Fruit fly (Drosophila melanogaster): ENCODE measurements around the gene CG16986.
A peak's percentile ranks its signal among the peaks of the same experiment; 100 is the strongest.

The CG16986 gene

DNA sequence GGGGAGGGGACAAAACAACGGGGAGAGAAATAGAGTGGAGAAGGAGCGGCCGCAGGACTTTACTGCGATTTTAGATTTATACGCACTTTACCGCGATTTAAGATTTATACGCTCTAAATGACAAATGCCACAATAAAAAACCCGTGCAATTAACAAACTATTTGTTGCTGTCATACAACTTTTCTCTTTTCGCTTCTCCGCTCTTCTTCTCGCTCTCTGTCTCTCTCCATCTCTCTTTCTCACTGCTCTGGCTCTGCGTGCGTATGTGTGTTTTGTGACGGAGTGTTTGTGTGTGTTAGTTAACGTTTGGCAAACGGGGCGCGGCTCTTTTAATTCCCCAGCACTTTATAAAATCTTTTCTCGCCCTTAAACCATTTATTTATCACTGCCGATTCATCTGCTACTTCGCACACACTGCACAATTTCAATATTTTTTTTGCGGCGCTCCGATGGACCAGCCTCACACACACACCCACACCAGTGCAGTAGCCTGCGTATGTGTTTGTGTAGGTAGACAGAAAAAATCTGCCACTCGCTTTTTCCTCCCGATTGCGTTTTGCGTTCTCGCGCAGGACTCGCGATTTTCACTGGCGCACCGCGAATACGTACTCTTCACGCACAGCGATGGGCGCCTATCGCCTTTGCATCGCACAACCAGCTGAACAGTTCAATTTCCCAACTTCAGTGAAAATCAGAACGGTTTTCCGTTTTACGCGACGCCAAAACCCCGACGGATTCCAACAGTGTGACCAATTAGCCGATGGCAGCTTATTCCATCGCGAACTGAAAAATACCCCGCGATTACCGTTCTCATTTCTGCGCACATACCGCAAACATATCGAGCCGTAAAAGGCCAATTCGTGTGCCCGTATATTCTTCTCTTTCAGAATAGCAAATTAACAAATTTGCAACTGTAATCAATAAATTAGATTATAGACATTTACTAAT lies 14.1 kb upstream of the CG16986 start, which contains the start of gene msn (continued):
- TF ChIP-seq row (GFP tag; IDR thresholded peaks at IDR 0.05) (peak; percentile 78), CG14710 (tag; optimal IDR thresholded peaks at IDR 0.05) (no peak), sd (tag; optimal IDR thresholded peaks at IDR 0.05) (peak; percentile 64), CG10147 (GFP tag; optimal IDR thresholded peaks at IDR 0.05) (no peak), CG11696 (GFP tag; IDR thresholded peaks at IDR 0.05) (no peak), CG1603 (tag; optimal IDR thresholded peaks at IDR 0.05) (peak; percentile 68), HmgD (GFP tag; optimal IDR thresholded peaks at IDR 0.05) (peak; percentile 55), CG17186 (GFP tag; optimal IDR thresholded peaks at IDR 0.05) (peak; percentile 40), E2f1 (GFP tag; IDR thresholded peaks at IDR 0.05) (no peak), chinmo (GFP tag; IDR thresholded peaks at IDR 0.05; ENCODE audit: partially characterized antibody) (0 out of 4 replicates have a peak, but pooled peaks have one; percentile 52), CG13775 (GFP tag; optimal IDR thresholded peaks at IDR 0.05) (no peak), CG9797 (GFP tag; optimal IDR thresholded peaks at IDR 0.05) (peak; percentile 91), CG14014 (GFP tag; IDR thresholded peaks at IDR 0.05) (peak; percentile 40; the same call in 1 of the 2 replicates), CG13624 (GFP tag; optimal IDR thresholded peaks at IDR 0.05) (no peak), CG2116 (GFP tag; optimal IDR thresholded peaks at IDR 0.05) (peak; percentile 55), Deaf1 (tag; optimal IDR thresholded peaks at IDR 0.05) (peak; percentile 57), ems (GFP tag; optimal IDR thresholded peaks at IDR 0.05) (peak; percentile 33), gcm2 (GFP tag; optimal IDR thresholded peaks at IDR 0.05) (no peak), C15 (GFP tag; IDR thresholded peaks at IDR 0.05) (no peak), CG17568 (GFP tag; optimal IDR thresholded peaks at IDR 0.05) (no peak), CG11093 (GFP tag; IDR thresholded peaks at IDR 0.05) (no peak), CG3838 (GFP tag; optimal IDR thresholded peaks at IDR 0.05) (no peak), CG4424 (GFP tag; optimal IDR thresholded peaks at IDR 0.05) (no peak), nerfin-2 (GFP tag; IDR thresholded peaks at IDR 0.05; ENCODE audit: partially characterized antibody) (no peak), odd (GFP tag; optimal IDR thresholded peaks at IDR 0.05) (peak; percentile 60), CG10565 (GFP tag; optimal IDR thresholded peaks at IDR 0.05) (no peak), chn (GFP tag; optimal IDR thresholded peaks at IDR 0.05) (no peak), Usf (GFP tag; optimal IDR thresholded peaks at IDR 0.05) (no peak), bbx (GFP tag; IDR thresholded peaks at IDR 0.05; ENCODE audit: partially characterized antibody) (peak; percentile 67), h (optimal IDR thresholded peaks at IDR 0.05) (no peak), dmrt11E (tag; optimal IDR thresholded peaks at IDR 0.05) (no peak), CG32532 (GFP tag; IDR thresholded peaks at IDR 0.05) (peak; percentile 50), CG6813 (GFP tag; optimal IDR thresholded peaks at IDR 0.05) (peak; percentile 37), CG5953 (GFP tag; IDR thresholded peaks at IDR 0.05) (no peak), CG30403 (GFP tag; optimal IDR thresholded peaks at IDR 0.05) (no peak), CG4328 (GFP tag; optimal IDR thresholded peaks at IDR 0.05) (no peak), Med (GFP tag) (peak; percentile 88), CG2875 (GFP tag; optimal IDR thresholded peaks at IDR 0.05) (no peak), chm (GFP tag; IDR thresholded peaks at IDR 0.05) (peak; percentile 85), CG12299 (tag; optimal IDR thresholded peaks at IDR 0.05) (peak; percentile 43), CG11504 (tag; optimal IDR thresholded peaks at IDR 0.05) (no peak), ato (GFP tag; IDR thresholded peaks at IDR 0.05; ENCODE audit: partially characterized antibody) (peak; percentile 39; the same call in 1 of the 2 replicates), Gug (GFP tag; IDR thresholded peaks at IDR 0.05) (no peak; the same call in 3 of the 4 replicates), CG33557 (GFP tag; optimal IDR thresholded peaks at IDR 0.05) (peak; percentile 36), dysf (GFP tag; IDR thresholded peaks at IDR 0.05) (peak; percentile 25; the same call in 1 of the 3 replicates), CG3847 (GFP tag; IDR thresholded peaks at IDR 0.05) (peak; percentile 49), CG12942 (GFP tag; optimal IDR thresholded peaks at IDR 0.05) (no peak), abd-A (tag; optimal IDR thresholded peaks at IDR 0.05) (no peak)

Data from whole organism, embryonic.